Worm (Caenorhabditis elegans): ENCODE results near the gene T09A5.4.

The T09A5.4 gene

DNA sequence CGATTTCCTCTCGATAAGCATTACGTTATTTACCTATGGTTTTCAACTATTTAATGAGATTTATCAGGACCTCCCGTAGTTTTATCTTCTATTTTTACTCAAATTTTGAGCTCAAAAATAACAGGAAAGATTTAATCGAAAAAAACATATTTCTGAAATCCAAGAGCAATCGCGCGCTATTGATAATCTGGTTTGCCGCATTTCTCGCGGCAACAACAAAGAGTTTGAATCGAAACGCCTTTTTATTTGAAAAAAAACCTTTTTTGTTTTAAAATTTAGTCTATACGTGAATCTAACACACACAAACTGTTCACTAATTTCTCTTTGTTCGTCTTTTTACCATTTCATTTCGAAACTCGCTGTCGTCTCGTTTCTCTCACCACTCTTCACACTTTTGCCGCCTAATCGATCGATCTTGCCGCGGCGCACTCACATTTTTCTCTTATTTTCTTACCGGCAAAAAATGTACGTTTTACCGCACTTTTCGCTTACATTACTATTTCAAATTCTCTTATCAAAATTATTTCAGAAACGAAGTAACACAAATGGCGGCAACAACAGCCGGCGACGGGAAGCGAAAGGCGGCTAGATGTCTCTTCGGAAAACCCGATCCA is 29.7 kb upstream of the T09A5.4 start, which contains the start of gene cki-2 (continued):
- TF ChIP-seq fkh-10 (GFP tag; optimal IDR thresholded peaks at IDR 0.05), result no peak
- TF ChIP-seq nhr-77 (tag; optimal IDR thresholded peaks at IDR 0.05), result no peak
- no peak for TF ChIP-seq nhr-12 (tag; optimal IDR thresholded peaks at IDR 0.05)
- TF ChIP-seq zag-1 (tag; optimal IDR thresholded peaks at IDR 0.05), result no peak
- TF ChIP-seq snu-23 (GFP tag; optimal IDR thresholded peaks at IDR 0.05), result peak; percentile 14
- no peak for TF ChIP-seq lin-15B (tag; optimal IDR thresholded peaks at IDR 0.05)
- TF ChIP-seq alr-1 (tag; optimal IDR thresholded peaks at IDR 0.05; ENCODE audit: borderline replicate concordance), result no peak
- TF ChIP-seq tbx-2 (tag; optimal IDR thresholded peaks at IDR 0.05), result no peak
- no peak for TF ChIP-seq sup-37 (GFP tag; optimal IDR thresholded peaks at IDR 0.05)
- TF ChIP-seq elt-2 (tag; optimal IDR thresholded peaks at IDR 0.05), result peak; percentile 5
- TF ChIP-seq lin-14 (GFP tag; optimal IDR thresholded peaks at IDR 0.05), result peak; percentile 25
- no peak for TF ChIP-seq jun-1 (tag; optimal IDR thresholded peaks at IDR 0.05)

ce11 chrII:7817580-7817979 is 28.4 kb upstream of the T09A5.4 start:
- TF ChIP-seq pqm-1 (tag; optimal IDR thresholded peaks at IDR 0.05), result no peak
- no peak for TF ChIP-seq ztf-11 (tag; optimal IDR thresholded peaks at IDR 0.05)
- TF ChIP-seq hpl-2 (GFP tag; optimal IDR thresholded peaks at IDR 0.05), result no peak
- no peak for TF ChIP-seq nhr-28 (tag; optimal IDR thresholded peaks at IDR 0.05)
- no peak for TF ChIP-seq nhr-11 (tag; optimal IDR thresholded peaks at IDR 0.05)
- no peak for TF ChIP-seq snpc-4 (tag; optimal IDR thresholded peaks at IDR 0.05)
- TF ChIP-seq aly-2 (tag; optimal IDR thresholded peaks at IDR 0.05), result no peak
- TF ChIP-seq nhr-85 (tag), result no peak
- TF ChIP-seq lin-35 (GFP tag; optimal IDR thresholded peaks at IDR 0.05), result no peak
- TF ChIP-seq sptf-1 (tag; optimal IDR thresholded peaks at IDR 0.05), result no peak
- no peak for TF ChIP-seq ceh-90 (tag; optimal IDR thresholded peaks at IDR 0.05)
- no peak for TF ChIP-seq dsc-1 (tag; optimal IDR thresholded peaks at IDR 0.05)

DNA sequence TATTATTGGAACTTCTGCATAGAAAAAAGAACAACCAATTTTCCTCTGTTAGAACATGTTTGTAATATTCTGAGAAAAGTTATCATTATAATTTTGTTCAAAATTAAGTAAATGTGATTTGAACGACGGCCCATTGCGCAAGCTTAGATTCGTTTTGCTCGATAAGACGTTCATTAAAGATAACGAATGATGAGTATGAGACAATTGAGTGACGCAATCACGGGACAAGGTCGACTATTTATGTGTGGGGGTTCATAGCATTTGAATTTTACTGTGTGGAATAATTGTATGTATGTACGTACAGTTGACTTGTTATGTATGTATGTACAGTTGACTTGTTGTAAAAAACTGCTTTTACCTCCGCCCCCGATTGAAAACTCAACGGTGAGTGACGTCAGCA is 26.6 kb upstream of the T09A5.4 start:
- TF ChIP-seq hpl-2 (GFP tag; optimal IDR thresholded peaks at IDR 0.05) (no peak), ceh-90 (tag; optimal IDR thresholded peaks at IDR 0.05) (no peak), ces-1 (GFP tag; optimal IDR thresholded peaks at IDR 0.05) (no peak), blmp-1 (tag; optimal IDR thresholded peaks at IDR 0.05) (no peak), jun-1 (tag; optimal IDR thresholded peaks at IDR 0.05) (no peak), pax-3 (tag; optimal IDR thresholded peaks at IDR 0.05) (no peak), hlh-17 (GFP tag; optimal IDR thresholded peaks at IDR 0.05; ENCODE audit: borderline replicate concordance) (no peak), sox-4 (tag; optimal IDR thresholded peaks at IDR 0.05) (no peak), grh-1 (GFP tag; IDR thresholded peaks at IDR 0.05) (no peak), nhr-20 (tag; optimal IDR thresholded peaks at IDR 0.05) (no peak), aly-2 (tag; optimal IDR thresholded peaks at IDR 0.05) (no peak), zip-4 (GFP tag; optimal IDR thresholded peaks at IDR 0.05) (no peak), ceh-88 (GFP tag; IDR thresholded peaks at IDR 0.05) (no peak), unc-130 (tag; optimal IDR thresholded peaks at IDR 0.05) (no peak), fkh-4 (tag; optimal IDR thresholded peaks at IDR 0.05; ENCODE audit: borderline replicate concordance) (no peak), isw-1 (GFP tag; IDR thresholded peaks at IDR 0.05) (no peak), nhr-19 (GFP tag; conservative IDR thresholded peaks at IDR 0.05) (no peak), fkh-8 (tag; optimal IDR thresholded peaks at IDR 0.05) (no peak), lin-14 (GFP tag; optimal IDR thresholded peaks at IDR 0.05) (no peak)

DNA sequence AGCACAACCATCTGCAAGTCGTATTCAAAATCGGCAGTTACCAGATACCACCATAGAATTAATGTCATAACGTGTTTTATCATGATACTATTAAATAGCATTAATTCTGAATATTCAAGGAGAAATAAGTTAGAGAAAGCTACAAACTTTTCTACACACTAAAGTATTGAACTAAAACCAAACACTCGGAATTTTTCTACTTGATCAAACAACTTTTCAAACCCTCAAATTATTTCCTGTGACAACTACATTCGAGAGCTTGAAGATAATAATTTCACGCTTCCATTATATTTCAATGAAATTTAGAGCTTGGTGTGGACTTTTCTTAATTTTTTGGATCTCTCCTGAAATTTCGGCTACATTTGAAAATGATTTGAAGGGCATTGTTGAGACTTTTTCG is 23.5 kb upstream of the T09A5.4 start, which contains the start of gene irld-47:
Gene irld-47, minus strand, starts transcription at position 101 of the 400 bp plus-strand sequence.
- TF ChIP-seq nhr-84 (tag; optimal IDR thresholded peaks at IDR 0.05), result no peak
- no peak for TF ChIP-seq ceh-88 (GFP tag; IDR thresholded peaks at IDR 0.05)
- no peak for TF ChIP-seq hlh-17 (GFP tag; optimal IDR thresholded peaks at IDR 0.05; ENCODE audit: borderline replicate concordance)
- no peak for TF ChIP-seq aly-2 (tag; optimal IDR thresholded peaks at IDR 0.05)
- no peak for TF ChIP-seq efl-1 (optimal IDR thresholded peaks at IDR 0.05)
- TF ChIP-seq efl-1 (GFP tag; optimal IDR thresholded peaks at IDR 0.05 in 1 of 2), result no peak
- no peak for TF ChIP-seq unc-98 (GFP tag; IDR thresholded peaks at IDR 0.05)
- no peak for TF ChIP-seq swsn-7 (tag; optimal IDR thresholded peaks at IDR 0.05)
- TF ChIP-seq nhr-47 (tag; optimal IDR thresholded peaks at IDR 0.05), result no peak
- TF ChIP-seq zip-4 (GFP tag; optimal IDR thresholded peaks at IDR 0.05), result no peak
- TF ChIP-seq egl-27 (tag; optimal IDR thresholded peaks at IDR 0.05), result no peak
- no peak for TF ChIP-seq ztf-11 (tag; optimal IDR thresholded peaks at IDR 0.05)
- TF ChIP-seq jun-1 (tag; optimal IDR thresholded peaks at IDR 0.05), result no peak
- TF ChIP-seq pag-3 (tag; optimal IDR thresholded peaks at IDR 0.05; ENCODE audit: borderline replicate concordance, insufficient read depth), result no peak
- TF ChIP-seq sptf-1 (tag; optimal IDR thresholded peaks at IDR 0.05), result no peak
